Fruit fly (Drosophila melanogaster) whole organism, wandering third instar larva: ENCODE results near the gene CG3635.

Experiments used
- Abd-B ChIP-seq: fragments of >200 bp; optimal IDR thresholded peaks from 2 replicates; lab custom pipeline; 2017; ENCODE audit warnings: missing biosample characterization, missing genetic modification characterization
- CG32264 ChIP-seq: fragments of 200-800 bp; sonication (Bioruptor generic); optimal IDR thresholded peaks from 2 replicates; lab custom pipeline; 2016; ENCODE audit warnings: missing biosample characterization, missing genetic modification characterization
- CG9705 ChIP-seq: fragments of 200-800 bp; sonication (Bioruptor generic); optimal IDR thresholded peaks from 2 replicates; lab custom pipeline; 2018; ENCODE audit warnings: missing biosample characterization, mild to moderate bottlenecking, missing genetic modification characterization
- CrebA ChIP-seq: fragments of 200-800 bp; sonication (Bioruptor generic); optimal IDR thresholded peaks from 2 replicates; lab custom pipeline; 2016; ENCODE audit warnings: missing biosample characterization, mild to moderate bottlenecking, missing genetic modification characterization, borderline replicate concordance
- Dfd ChIP-seq: fragments of >200 bp; optimal IDR thresholded peaks from 2 replicates; lab custom pipeline; 2017; ENCODE audit warnings: missing biosample characterization, missing genetic modification characterization
- Dif ChIP-seq: fragments of 200-275, 200-300 bp; sonication (Bioruptor generic); optimal IDR thresholded peaks from 2 replicates; lab custom pipeline; 2018; ENCODE audit warnings: missing biosample characterization, missing genetic modification characterization; ENCODE audit not compliant: partially characterized antibody
- GATAd ChIP-seq: sonication (Bioruptor generic); optimal IDR thresholded peaks from 2 replicates; lab custom pipeline; 2016; ENCODE audit warnings: missing biosample characterization, missing genetic modification characterization
- HLH106 ChIP-seq: fragments of 200-800 bp; optimal IDR thresholded peaks from 3 replicates; lab custom pipeline; 2019; ENCODE audit warnings: missing biosample characterization, mild to moderate bottlenecking, missing genetic modification characterization, moderate library complexity
- Hnf4 ChIP-seq: fragments of 200-800 bp; sonication (Bioruptor generic); optimal IDR thresholded peaks from 2 replicates; lab custom pipeline; 2016; ENCODE audit warnings: missing biosample characterization, mild to moderate bottlenecking, missing genetic modification characterization
- Hr78 ChIP-seq: fragments of >200 bp; optimal IDR thresholded peaks from 2 replicates; lab custom pipeline; 2017; ENCODE audit warnings: missing biosample characterization, missing genetic modification characterization
- Hr83 ChIP-seq: fragments of 200-300 bp; sonication (Bioruptor generic); optimal IDR thresholded peaks from 2 replicates; lab custom pipeline; 2016; ENCODE audit warnings: missing biosample characterization, mild to moderate bottlenecking, missing genetic modification characterization, moderate library complexity; ENCODE audit not compliant: poor library complexity, severe bottlenecking
- Jra ChIP-seq: sonication (Bioruptor generic); optimal IDR thresholded peaks from 2 replicates; lab custom pipeline; 2016; ENCODE audit warnings: missing biosample characterization, missing genetic modification characterization
- Mio ChIP-seq: sonication (Bioruptor generic); optimal IDR thresholded peaks from 2 replicates; lab custom pipeline; 2016; ENCODE audit warnings: missing biosample characterization, missing genetic modification characterization
- Myc ChIP-seq: fragments of >200 bp; optimal IDR thresholded peaks from 2 replicates; lab custom pipeline; 2017
- N ChIP-seq: fragments of >200 bp; optimal IDR thresholded peaks from 2 replicates; lab custom pipeline; 2018; ENCODE audit warnings: missing biosample characterization, missing external identifiers, missing genetic modification characterization
- OdsH ChIP-seq: fragments of 200-800 bp; sonication (Bioruptor generic); optimal IDR thresholded peaks from 2 replicates; lab custom pipeline; 2016; ENCODE audit warnings: missing biosample characterization, mild to moderate bottlenecking, missing genetic modification characterization
- Rel ChIP-seq, 2 experiments: fragments of 200-800 bp; sonication (Bioruptor generic) in 1 of 2; optimal IDR thresholded peaks; 2 replicates in 1 of 2; 3 replicates in 1 of 2; lab custom pipeline; 2016 to 2019; ENCODE audit warnings: mild to moderate bottlenecking in 2 of 2, missing biosample characterization in 2 of 2, missing genetic modification characterization in 2 of 2, moderate library complexity in 1 of 2
- Sp1 ChIP-seq: fragments of 200-800 bp; sonication (Bioruptor generic); optimal IDR thresholded peaks from 3 replicates; lab custom pipeline; 2019; ENCODE audit warnings: missing biosample characterization, mild to moderate bottlenecking, missing genetic modification characterization, moderate library complexity
- Vsx2 ChIP-seq: fragments of 200-300, 225-300 bp; sonication (Bioruptor generic); optimal IDR thresholded peaks from 2 replicates; lab custom pipeline; 2018; ENCODE audit warnings: missing biosample characterization, missing genetic modification characterization; ENCODE audit not compliant: partially characterized antibody
- br ChIP-seq: fragments of 200-800 bp; sonication (Bioruptor generic); optimal IDR thresholded peaks from 2 replicates; lab custom pipeline; 2016; ENCODE audit warnings: missing biosample characterization, missing genetic modification characterization
- brk ChIP-seq: fragments of 200-800 bp; sonication (Bioruptor generic); optimal IDR thresholded peaks from 2 replicates; lab custom pipeline; 2016; ENCODE audit warnings: missing biosample characterization, mild to moderate bottlenecking, missing genetic modification characterization
- dl ChIP-seq, 2 experiments: fragments of 175-275, 200-275 bp in 1 of 2; fragments of 200-275 bp in 1 of 2; sonication (Bioruptor generic); optimal IDR thresholded peaks; lab custom pipeline; 2018; ENCODE audit warnings: mild to moderate bottlenecking in 2 of 2, missing biosample characterization in 2 of 2, missing genetic modification characterization in 2 of 2, moderate library complexity in 2 of 2; ENCODE audit not compliant: partially characterized antibody in 2 of 2, insufficient read depth in 1 of 2
- dmrt93B ChIP-seq: fragments of 200-800 bp; sonication (Bioruptor generic); optimal IDR thresholded peaks from 2 replicates; lab custom pipeline; 2018; ENCODE audit warnings: missing biosample characterization, mild to moderate bottlenecking, missing genetic modification characterization
- dsf ChIP-seq: sonication (Bioruptor generic); optimal IDR thresholded peaks from 2 replicates; lab custom pipeline; 2016; ENCODE audit warnings: missing biosample characterization, missing genetic modification characterization, borderline replicate concordance
- ey ChIP-seq: fragments of 200-800 bp; sonication (Bioruptor generic); optimal IDR thresholded peaks from 2 replicates; lab custom pipeline; 2016; ENCODE audit warnings: missing biosample characterization, missing genetic modification characterization
- foxo ChIP-seq, 2 experiments: fragments of 200-800 bp; sonication (Bioruptor generic); optimal IDR thresholded peaks; 2 replicates in 1 of 2; 3 replicates in 1 of 2; lab custom pipeline; 2016 to 2017; ENCODE audit warnings: missing biosample characterization in 2 of 2, missing genetic modification characterization in 2 of 2
- fru ChIP-seq: fragments of 200-800 bp; sonication (Bioruptor generic); optimal IDR thresholded peaks from 3 replicates; lab custom pipeline; 2016; ENCODE audit warnings: missing biosample characterization, mild to moderate bottlenecking, missing genetic modification characterization
- h ChIP-seq: fragments of 200-800 bp; sonication (Bioruptor generic); optimal IDR thresholded peaks from 3 replicates; lab custom pipeline; 2016; ENCODE audit warnings: missing biosample characterization, mild to moderate bottlenecking, missing genetic modification characterization
- jim ChIP-seq: fragments of 175-275, 200-325 bp; sonication (Bioruptor generic); optimal IDR thresholded peaks from 2 replicates; lab custom pipeline; 2016; ENCODE audit warnings: missing biosample characterization, mild to moderate bottlenecking, missing genetic modification characterization
- lola ChIP-seq: fragments of >200 bp; optimal IDR thresholded peaks from 2 replicates; lab custom pipeline; 2017; ENCODE audit warnings: missing biosample characterization, missing genetic modification characterization
- pan ChIP-seq: fragments of >200 bp; optimal IDR thresholded peaks from 2 replicates; lab custom pipeline; 2017
- psq ChIP-seq: fragments of 200-800 bp; sonication (Bioruptor generic); optimal IDR thresholded peaks from 3 replicates; lab custom pipeline; 2017; ENCODE audit warnings: missing biosample characterization, mild to moderate bottlenecking, missing genetic modification characterization, moderate library complexity
- rgr ChIP-seq: fragments of 200-800 bp; sonication (Bioruptor generic); optimal IDR thresholded peaks from 3 replicates; lab custom pipeline; 2016; ENCODE audit warnings: missing biosample characterization, mild to moderate bottlenecking, missing genetic modification characterization
- sage ChIP-seq: fragments of 200-800 bp; sonication (Bioruptor generic); optimal IDR thresholded peaks from 2 replicates; lab custom pipeline; 2016; ENCODE audit warnings: missing biosample characterization, mild to moderate bottlenecking, missing genetic modification characterization
- sv ChIP-seq: fragments of 200-800 bp; sonication (Bioruptor generic); optimal IDR thresholded peaks from 3 replicates; lab custom pipeline; 2016; ENCODE audit warnings: missing biosample characterization, missing genetic modification characterization
- tai ChIP-seq: sonication (Bioruptor generic); optimal IDR thresholded peaks from 2 replicates; lab custom pipeline; 2016; ENCODE audit warnings: missing biosample characterization, missing genetic modification characterization
- usp ChIP-seq: fragments of >200 bp; optimal IDR thresholded peaks from 2 replicates; lab custom pipeline; 2017; ENCODE audit warnings: missing biosample characterization, missing genetic modification characterization
- woc ChIP-seq: sonication (Bioruptor generic); optimal IDR thresholded peaks from 2 replicates; lab custom pipeline; 2016; ENCODE audit warnings: missing biosample characterization, mild to moderate bottlenecking, missing genetic modification characterization

The CG3635 gene

DNA sequence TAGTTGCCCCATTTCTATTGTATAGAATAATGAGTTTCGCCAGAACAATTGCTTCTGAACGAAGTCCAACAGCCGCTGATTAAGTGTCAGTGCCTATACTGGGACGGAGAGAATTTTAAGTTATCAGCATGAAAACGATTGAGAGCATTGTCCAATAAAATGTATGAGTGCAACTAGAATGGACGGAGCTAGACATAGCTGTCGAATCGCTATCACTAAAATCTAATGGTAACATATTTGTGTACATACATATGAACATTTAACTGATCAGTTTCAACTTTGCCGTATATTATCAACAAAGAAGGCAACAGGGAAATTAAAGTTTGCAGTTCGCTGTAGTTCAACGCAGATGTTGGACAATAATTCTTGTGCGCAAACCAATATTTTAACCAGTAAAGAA lies at the start of gene CG3635:
Gene CG3635, plus strand, starts transcription at position 315 of the 400 bp plus-strand sequence.
- TF ChIP-seq GATAd (no peak), Hnf4 (GFP tag; lab: Kevin White, UChicago) (peak; percentile 31), woc (GFP tag; lab: Kevin White, UChicago) (no peak), usp (no peak), foxo (GFP tag; optimal IDR thresholded peaks at IDR 0.05; lab: Kevin White, UChicago) (no peak), pan (lab: Kevin White, UChicago) (no peak)

DNA sequence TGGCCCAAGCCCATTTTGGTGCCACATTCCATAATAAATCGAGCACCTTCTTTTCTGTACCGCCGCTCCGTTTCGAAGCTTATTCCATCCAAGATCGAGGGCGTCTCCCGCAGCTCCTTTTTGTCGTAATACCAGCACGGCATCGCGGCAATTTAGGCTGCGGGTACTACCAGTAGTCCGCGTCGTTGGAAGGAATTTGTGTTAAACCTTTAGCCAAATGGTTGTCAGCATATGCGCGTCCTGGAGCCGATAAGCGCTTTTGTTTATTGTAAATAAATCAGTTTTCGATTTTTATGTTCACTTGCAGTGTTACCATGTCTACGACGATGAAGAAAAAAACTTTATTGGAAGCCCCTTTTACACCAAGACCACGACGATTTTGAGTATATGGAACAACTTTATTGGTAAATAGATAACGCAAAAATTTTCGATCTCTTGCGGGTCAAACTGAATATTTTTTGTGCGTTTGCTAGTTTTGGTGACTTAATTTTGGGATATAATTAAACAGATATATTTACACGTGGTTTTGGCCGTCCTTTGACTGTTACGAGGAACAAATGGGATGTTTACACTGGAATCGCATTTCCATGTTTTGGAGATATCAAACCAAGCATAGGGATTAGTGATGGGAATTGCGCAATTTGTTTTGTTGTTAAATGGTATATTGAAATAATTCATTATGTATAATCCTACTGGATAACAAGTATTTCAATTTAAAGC lies 45.5 kb upstream of the CG3635 start, which contains the start of gene CycK:
Gene CycK, minus strand, starts transcription at position 562 of the 720 bp plus-strand sequence.
- TF ChIP-seq ey (GFP tag; lab: Kevin White, UChicago) (no peak), sage (GFP tag; lab: Kevin White, UChicago) (no peak), Dif (GFP tag; lab: Kevin White, UChicago) (no peak), Myc (lab: Kevin White, UChicago) (peak; percentile 53), foxo (GFP tag; optimal IDR thresholded peaks at IDR 0.05; lab: Kevin White, UChicago) (peak in 1 of 2 experiments; percentile 3), Jra (GFP tag; lab: Kevin White, UChicago) (no peak), Hr83 (GFP tag; lab: Kevin White, UChicago) (no peak), sv (GFP tag; lab: Kevin White, UChicago) (no peak), Mio (GFP tag; lab: Kevin White, UChicago) (no peak), Sp1 (GFP tag; lab: Kevin White, UChicago) (no peak), h (GFP tag; lab: Kevin White, UChicago) (no peak), dsf (GFP tag; lab: Kevin White, UChicago) (no peak), dmrt93B (GFP tag; lab: Kevin White, UChicago) (no peak), Hr78 (GFP tag; lab: Kevin White, UChicago) (no peak), Hnf4 (GFP tag; lab: Kevin White, UChicago) (peak; percentile 32), woc (GFP tag; lab: Kevin White, UChicago) (peak; percentile 74), brk (no peak), usp (no peak), lola (GFP tag; lab: Kevin White, UChicago) (no peak), Dfd (GFP tag; lab: Kevin White, UChicago) (no peak), tai (no peak), br (GFP tag; lab: Kevin White, UChicago) (no peak), Rel (GFP tag; optimal IDR thresholded peaks at IDR 0.05; lab: Kevin White, UChicago) (no peak), Rel (tag; optimal IDR thresholded peaks at IDR 0.05; lab: Kevin White, UChicago) (peak; percentile 8), fru (GFP tag; lab: Kevin White, UChicago) (no peak), HLH106 (peak; percentile 43), Abd-B (no peak), psq (GFP tag; lab: Kevin White, UChicago) (no peak), GATAd (no peak), rgr (GFP tag; lab: Kevin White, UChicago) (no peak), pan (lab: Kevin White, UChicago) (no peak), CrebA (GFP tag; lab: Kevin White, UChicago) (no peak), CG32264 (GFP tag; lab: Kevin White, UChicago) (no peak), CG9705 (no peak), N (peak; percentile 65), dl (GFP tag; optimal IDR thresholded peaks at IDR 0.05; lab: Kevin White, UChicago; ENCODE audit: insufficient read depth in 1 of 2, partially characterized antibody in 2 of 2) (no peak), jim (GFP tag; lab: Kevin White, UChicago) (no peak), Vsx2 (GFP tag; lab: Kevin White, UChicago) (no peak), OdsH (no peak)
